Worm (Caenorhabditis elegans) whole organism, L4 larva: ENCODE measurements around the gene comt-5.

Source experiments
- T26A8.4 ChIP-seq: fragments of 200-800 bp; sonication (Bioruptor generic); IDR thresholded peaks from 2 replicates; pipeline ENCODE4 v1.3.6; 2022; ENCODE audit warnings: missing genetic modification characterization, missing compliant biosample characterization
- ZK546.5 ChIP-seq, 2 experiments: sonication (generic microtip); optimal IDR thresholded peaks; 2 replicates each; lab custom pipeline; 2017; ENCODE audit warnings: missing biosample characterization in 2 of 2, missing genetic modification characterization in 2 of 2
- jun-1 ChIP-seq: fragments of 150-350 bp; optimal IDR thresholded peaks from 2 replicates; lab custom pipeline; 2014; ENCODE audit warnings: missing biosample characterization, missing genetic modification reagents, missing genetic modification characterization
- lin-39 ChIP-seq: fragments of 150-350 bp; optimal IDR thresholded peaks from 2 replicates; lab custom pipeline; 2014; ENCODE audit warnings: missing biosample characterization, missing genetic modification reagents, missing genetic modification characterization
- madf-5 ChIP-seq, 2 experiments: fragments of 200-800 bp; sonication (Bioruptor generic); IDR thresholded peaks; 2 replicates each; pipeline ENCODE4 v1.3.6; 2022; ENCODE audit warnings: missing compliant biosample characterization in 2 of 2, missing genetic modification characterization in 2 of 2
- nhr-76 ChIP-seq: fragments of 150-350 bp; optimal IDR thresholded peaks from 2 replicates; lab custom pipeline; 2014; ENCODE audit warnings: missing biosample characterization, missing genetic modification characterization
- nhr-77 ChIP-seq: fragments of 150-350 bp; optimal IDR thresholded peaks from 2 replicates; lab custom pipeline; 2014; ENCODE audit warnings: missing biosample characterization, missing genetic modification characterization
- unc-130 ChIP-seq: sonication (generic microtip); optimal IDR thresholded peaks from 2 replicates; lab custom pipeline; 2016; ENCODE audit warnings: missing genetic modification reagents, missing genetic modification characterization, missing compliant biosample characterization
- zag-1 ChIP-seq: fragments of 150-350 bp; optimal IDR thresholded peaks from 2 replicates; lab custom pipeline; 2014; ENCODE audit warnings: missing biosample characterization, missing genetic modification characterization

ce11 chrV:2031454-2031853 is 22.0 kb downstream of the comt-5 start, which contains the start of gene hil-6:
- TF ChIP-seq nhr-76 (no peak), madf-5 (GFP tag; IDR thresholded peaks at IDR 0.05; lab: Robert Waterston, UW) (no peak), nhr-77 (tag; lab: Kevin White, UChicago) (no peak), lin-39 (tag; lab: Kevin White, UChicago) (no peak), ZK546.5 (tag; optimal IDR thresholded peaks at IDR 0.05; lab: Kevin White, UChicago) (no peak), T26A8.4 (GFP tag; lab: Robert Waterston, UW) (no peak), unc-130 (GFP tag; lab: Kevin White, UChicago) (no peak), jun-1 (tag; lab: Kevin White, UChicago) (no peak), zag-1 (tag; lab: Kevin White, UChicago) (no peak)
